Fruit fly (Drosophila melanogaster) whole organism, embryonic: Measurements from ENCODE around the gene CG6236.

Experiments used
- B-H2 ChIP-seq: fragments of 200-800 bp; sonication (Bioruptor generic); optimal IDR thresholded peaks from 2 replicates; lab custom pipeline; 2018; ENCODE audit warnings: missing biosample characterization, mild to moderate bottlenecking, missing genetic modification characterization
- CG11560 ChIP-seq: fragments of 200-800 bp; sonication (Bioruptor generic); IDR thresholded peaks from 3 replicates; pipeline ENCODE4 v1.3.6; 2022; ENCODE audit warnings: missing biosample characterization, missing genetic modification characterization
- CG12942 ChIP-seq: fragments of 200-800 bp; sonication (Bioruptor generic); optimal IDR thresholded peaks from 3 replicates; lab custom pipeline; 2016; ENCODE audit warnings: missing biosample characterization, missing genetic modification characterization
- CG13287 ChIP-seq: fragments of 200-800 bp; sonication (Bioruptor generic); IDR thresholded peaks from 2 replicates; pipeline ENCODE4 v1.3.6; 2022; ENCODE audit warnings: missing biosample characterization, missing genetic modification characterization; ENCODE audit not compliant: partially characterized antibody
- CG13296 ChIP-seq: fragments of 200-800 bp; sonication (Bioruptor generic); optimal IDR thresholded peaks from 3 replicates; lab custom pipeline; 2018; ENCODE audit warnings: missing biosample characterization, mild to moderate bottlenecking, missing genetic modification characterization
- CG13894 ChIP-seq: fragments of 200-800 bp; sonication (Bioruptor generic); optimal IDR thresholded peaks from 3 replicates; lab custom pipeline; 2018; ENCODE audit warnings: missing biosample characterization, mild to moderate bottlenecking, missing genetic modification characterization, moderate library complexity
- CG14710 ChIP-seq: fragments of 200-800 bp; sonication (Bioruptor generic); optimal IDR thresholded peaks from 3 replicates; lab custom pipeline; 2019; ENCODE audit warnings: missing biosample characterization, mild to moderate bottlenecking, missing genetic modification characterization, moderate library complexity
- CG15514 ChIP-seq: fragments of 200-800 bp; sonication (Bioruptor generic); optimal IDR thresholded peaks from 3 replicates; lab custom pipeline; 2017; ENCODE audit warnings: missing biosample characterization, missing genetic modification characterization, mild to moderate bottlenecking, moderate library complexity, missing genetic modification reagents
- CG17612 ChIP-seq: fragments of 200-800 bp; sonication (Bioruptor generic); IDR thresholded peaks from 2 replicates; pipeline ENCODE4 v1.3.6; 2022; ENCODE audit warnings: missing biosample characterization, missing genetic modification characterization
- CG2120 ChIP-seq: fragments of 200-800 bp; sonication (Bioruptor generic); optimal IDR thresholded peaks from 3 replicates; lab custom pipeline; 2016; ENCODE audit warnings: missing biosample characterization, missing genetic modification characterization
- CG30403 ChIP-seq: fragments of 200-800 bp; sonication (Bioruptor generic); optimal IDR thresholded peaks from 3 replicates; lab custom pipeline; 2016; ENCODE audit warnings: missing biosample characterization, missing genetic modification characterization
- CG30431 ChIP-seq: fragments of 200-800 bp; sonication (Bioruptor generic); optimal IDR thresholded peaks from 2 replicates; lab custom pipeline; 2017; ENCODE audit warnings: missing biosample characterization, missing genetic modification characterization
- CG31441 ChIP-seq: fragments of 200-800 bp; sonication (Bioruptor generic); IDR thresholded peaks from 2 replicates; pipeline ENCODE4 v1.3.6; 2022; ENCODE audit warnings: missing biosample characterization, missing genetic modification characterization
- CG32532 ChIP-seq: fragments of 200-800 bp; sonication (Bioruptor generic); IDR thresholded peaks from 2 replicates; pipeline ENCODE4 v1.3.6; 2022; ENCODE audit warnings: missing biosample characterization, missing genetic modification characterization
- CG34376 ChIP-seq: fragments of 200-800 bp; sonication (Bioruptor generic); optimal IDR thresholded peaks from 2 replicates; lab custom pipeline; 2018; ENCODE audit warnings: missing biosample characterization, mild to moderate bottlenecking, missing genetic modification characterization
- CG3838 ChIP-seq: fragments of 200-800 bp; sonication (Bioruptor generic); optimal IDR thresholded peaks from 3 replicates; lab custom pipeline; 2016; ENCODE audit warnings: missing biosample characterization, missing genetic modification characterization
- CG8281 ChIP-seq: fragments of 200-800 bp; sonication (Bioruptor generic); optimal IDR thresholded peaks from 2 replicates; lab custom pipeline; 2018; ENCODE audit warnings: missing biosample characterization, mild to moderate bottlenecking, missing genetic modification characterization, moderate library complexity
- CG8478 ChIP-seq: fragments of >200 bp; optimal IDR thresholded peaks from 2 replicates; lab custom pipeline; 2018
- CG9215 ChIP-seq: fragments of 200-800 bp; sonication (Bioruptor generic); IDR thresholded peaks from 2 replicates; pipeline ENCODE4 v1.3.6; 2022; ENCODE audit warnings: missing biosample characterization, missing genetic modification characterization
- CG9609 ChIP-seq: fragments of 200-800 bp; sonication (Bioruptor generic); optimal IDR thresholded peaks from 3 replicates; lab custom pipeline; 2016; ENCODE audit warnings: missing biosample characterization, missing genetic modification characterization
- D19B ChIP-seq: fragments of 200-800 bp; sonication (Bioruptor generic); optimal IDR thresholded peaks from 2 replicates; lab custom pipeline; 2017; ENCODE audit warnings: missing biosample characterization, mild to moderate bottlenecking, missing genetic modification characterization
- E2f1 ChIP-seq: fragments of 200-800 bp; sonication (Bioruptor generic); IDR thresholded peaks from 2 replicates; pipeline ENCODE4 v1.3.6; 2022; ENCODE audit warnings: missing biosample characterization, missing genetic modification characterization
- Fer1 ChIP-seq: fragments of 200-800 bp; sonication (Bioruptor generic); optimal IDR thresholded peaks from 2 replicates; lab custom pipeline; 2017; ENCODE audit warnings: missing biosample characterization, mild to moderate bottlenecking, missing genetic modification characterization
- GATAe ChIP-seq: fragments of 200-800 bp; sonication (Bioruptor generic); conservative IDR thresholded peaks from 2 replicates; pipeline ENCODE4 v1.3.6; 2022; ENCODE audit warnings: missing biosample characterization, missing genetic modification characterization
- Gug ChIP-seq: fragments of 200-800 bp; sonication (Bioruptor generic); IDR thresholded peaks from 4 replicates; pipeline ENCODE4 v1.3.6; 2022; ENCODE audit warnings: missing biosample characterization, missing genetic modification characterization
- Hr78 ChIP-seq, 2 experiments: fragments of 200-800 bp in 1 of 2; fragments of >200 bp in 1 of 2; sonication (Bioruptor generic) in 1 of 2; optimal IDR thresholded peaks; 2 replicates each; lab custom pipeline; 2017 to 2019; ENCODE audit warnings: missing biosample characterization in 2 of 2, missing genetic modification characterization in 2 of 2, mild to moderate bottlenecking in 1 of 2, moderate library complexity in 1 of 2
- Mad ChIP-seq: fragments of 200-800 bp; sonication (Bioruptor generic); optimal IDR thresholded peaks from 2 replicates; lab custom pipeline; 2016; ENCODE audit warnings: missing biosample characterization, missing genetic modification characterization
- Med ChIP-seq: fragments of 200-800 bp; sonication (Bioruptor generic); peaks from one replicate; lab custom pipeline; 2016; ENCODE audit warnings: missing biosample characterization, missing genetic modification characterization, mild to moderate bottlenecking, inconsistent platforms, moderate library complexity
- Pdp1 ChIP-seq, 2 experiments: fragments of 200-800 bp; sonication (Bioruptor generic); optimal IDR thresholded peaks; 3 replicates each; lab custom pipeline; 2016; ENCODE audit warnings: missing biosample characterization in 2 of 2, missing genetic modification characterization in 2 of 2, mild to moderate bottlenecking in 1 of 2, moderate library complexity in 1 of 2
- bbx ChIP-seq: fragments of 200-800 bp; sonication (Bioruptor generic); IDR thresholded peaks from 2 replicates; pipeline ENCODE4 v1.3.6; 2022; ENCODE audit warnings: missing biosample characterization, missing genetic modification characterization; ENCODE audit not compliant: partially characterized antibody
- chinmo ChIP-seq: fragments of 200-800 bp; sonication (Bioruptor generic); IDR thresholded peaks from 4 replicates; pipeline ENCODE4 v1.3.6; 2022; ENCODE audit warnings: missing biosample characterization, missing genetic modification characterization; ENCODE audit not compliant: partially characterized antibody
- cwo ChIP-seq: fragments of 200-800 bp; sonication (Bioruptor generic); optimal IDR thresholded peaks from 3 replicates; lab custom pipeline; 2017; ENCODE audit warnings: missing biosample characterization, missing genetic modification characterization, mild to moderate bottlenecking, moderate library complexity, missing genetic modification reagents
- eve ChIP-seq, 2 experiments: fragments of >200 bp; optimal IDR thresholded peaks; 2 replicates each; lab custom pipeline; 2017; ENCODE audit warnings: missing biosample characterization in 2 of 2, missing genetic modification characterization in 2 of 2
- exex ChIP-seq: fragments of 200-800 bp; sonication (Bioruptor generic); optimal IDR thresholded peaks from 4 replicates; lab custom pipeline; 2018; ENCODE audit warnings: missing biosample characterization, mild to moderate bottlenecking, missing genetic modification characterization, moderate library complexity
- grn ChIP-seq: fragments of 200-800 bp; sonication (Bioruptor generic); optimal IDR thresholded peaks from 3 replicates; lab custom pipeline; 2017; ENCODE audit warnings: missing biosample characterization, missing genetic modification characterization
- gro ChIP-seq: fragments of 200-800 bp; sonication (Bioruptor generic); optimal IDR thresholded peaks from 2 replicates; lab custom pipeline; 2016; ENCODE audit warnings: missing biosample characterization, missing genetic modification characterization
- ken ChIP-seq: fragments of 200-800 bp; sonication (Bioruptor generic); IDR thresholded peaks from 3 replicates; pipeline ENCODE4 v1.3.6; 2022; ENCODE audit warnings: missing biosample characterization, missing genetic modification characterization
- klu ChIP-seq: fragments of 200-800 bp; sonication (Bioruptor generic); IDR thresholded peaks from 2 replicates; pipeline ENCODE4 v1.3.6; 2022; ENCODE audit warnings: missing biosample characterization, missing genetic modification characterization
- lab ChIP-seq: fragments of 200-800 bp; sonication (Bioruptor generic); optimal IDR thresholded peaks from 3 replicates; lab custom pipeline; 2017; ENCODE audit warnings: missing biosample characterization, missing genetic modification characterization, mild to moderate bottlenecking, moderate library complexity, missing genetic modification reagents
- mirr ChIP-seq: fragments of 200-800 bp; sonication (Bioruptor generic); optimal IDR thresholded peaks from 3 replicates; lab custom pipeline; 2018; ENCODE audit warnings: missing biosample characterization, mild to moderate bottlenecking, missing genetic modification characterization
- nom ChIP-seq: fragments of 200-800 bp; sonication (Bioruptor generic); optimal IDR thresholded peaks from 2 replicates; lab custom pipeline; 2017; ENCODE audit warnings: missing biosample characterization, missing genetic modification characterization, mild to moderate bottlenecking, moderate library complexity, missing genetic modification reagents
- odd ChIP-seq: fragments of 200-800 bp; sonication (Bioruptor generic); optimal IDR thresholded peaks from 2 replicates; lab custom pipeline; 2017; ENCODE audit warnings: missing biosample characterization, mild to moderate bottlenecking, missing genetic modification characterization
- onecut ChIP-seq: fragments of 200-800 bp; sonication (Bioruptor generic); IDR thresholded peaks from 2 replicates; pipeline ENCODE4 v1.3.6; 2022; ENCODE audit warnings: missing biosample characterization, missing genetic modification characterization
- row ChIP-seq: fragments of 200-800 bp; sonication (Bioruptor generic); IDR thresholded peaks from 3 replicates; pipeline ENCODE4 v1.3.6; 2022; ENCODE audit warnings: missing biosample characterization, missing genetic modification characterization
- sens ChIP-seq: fragments of 200-800 bp; sonication (Bioruptor generic); peaks from one replicate; lab custom pipeline; 2016; ENCODE audit warnings: missing biosample characterization, missing genetic modification characterization
- so ChIP-seq: fragments of 200-800 bp; sonication (Bioruptor generic); IDR thresholded peaks from 3 replicates; pipeline ENCODE4 v1.3.6; 2022; ENCODE audit warnings: missing biosample characterization, missing genetic modification characterization
- sug ChIP-seq: fragments of 200-800 bp; optimal IDR thresholded peaks from 2 replicates; lab custom pipeline; 2019; ENCODE audit warnings: missing biosample characterization, mild to moderate bottlenecking, missing genetic modification characterization, moderate library complexity
- trem ChIP-seq: fragments of 200-800 bp; optimal IDR thresholded peaks from 3 replicates; lab custom pipeline; 2019; ENCODE audit warnings: missing biosample characterization, mild to moderate bottlenecking, missing genetic modification characterization, moderate library complexity
- wdn ChIP-seq: fragments of 200-800 bp; sonication (Bioruptor generic); IDR thresholded peaks from 2 replicates; pipeline ENCODE4 v1.3.6; 2022; ENCODE audit warnings: missing biosample characterization, missing genetic modification characterization

CG6236 gene

DNA sequence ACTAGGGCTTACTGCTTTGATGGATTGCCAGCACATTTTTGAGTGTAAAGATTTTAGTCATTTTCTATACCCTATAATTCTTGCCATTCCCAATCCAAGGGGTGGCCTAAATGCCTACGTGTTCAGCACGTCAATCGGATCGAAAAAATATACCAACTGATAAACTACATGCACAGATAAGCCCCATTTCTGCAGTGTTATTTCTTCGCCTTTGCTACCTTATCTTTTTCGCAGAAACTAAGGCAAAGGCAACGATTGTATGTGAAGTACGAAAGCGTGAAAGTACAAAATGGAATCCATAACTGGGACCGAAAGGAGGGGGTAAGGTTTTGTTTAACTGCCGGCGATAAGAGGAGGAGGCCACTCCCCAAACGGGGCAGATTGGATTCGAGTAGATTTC lies 30.2 kb downstream of the CG6236 start:
- TF ChIP-seq chinmo (peak; percentile 87; the same call in 3 of the 4 replicates), Hr78 (GFP tag; optimal IDR thresholded peaks at IDR 0.05; lab: Kevin White, UChicago) (no peak), grn (GFP tag; lab: Kevin White, UChicago) (peak; percentile 27), CG3838 (GFP tag; lab: Kevin White, UChicago) (no peak), CG30431 (GFP tag; lab: Kevin White, UChicago) (no peak), Mad (GFP tag; lab: Kevin White, UChicago) (no peak), lab (GFP tag; lab: Kevin White, UChicago) (peak; percentile 46), D19B (GFP tag; lab: Kevin White, UChicago) (peak; percentile 17), CG34376 (peak; percentile 44), wdn (GFP tag; lab: Robert Waterston, UW) (0 out of 2 replicates have a peak, but pooled peaks have one; percentile 8), CG2120 (GFP tag; lab: Kevin White, UChicago) (no peak), sug (tag; lab: Kevin White, UChicago) (peak; percentile 70), CG13296 (GFP tag; lab: Kevin White, UChicago) (no peak), GATAe (GFP tag; lab: Robert Waterston, UW) (peak; percentile 42; the same call in 1 of the 2 replicates), Fer1 (GFP tag; lab: Kevin White, UChicago) (peak; percentile 13), cwo (GFP tag; lab: Kevin White, UChicago) (peak; percentile 12), CG13287 (GFP tag; lab: Robert Waterston, UW) (0 out of 2 replicates have a peak, but pooled peaks have one; percentile 14), CG31441 (GFP tag; lab: Robert Waterston, UW) (no peak), eve (GFP tag; optimal IDR thresholded peaks at IDR 0.05; lab: Kevin White, UChicago) (peak in 1 of 2 experiments; percentile 2), Med (GFP tag; lab: Kevin White, UChicago) (peak; percentile 64), CG11560 (no peak), nom (no peak), CG9215 (GFP tag; lab: Robert Waterston, UW) (no peak), CG17612 (GFP tag; lab: Robert Waterston, UW) (no peak), exex (tag; lab: Kevin White, UChicago) (peak; percentile 67), mirr (GFP tag; lab: Kevin White, UChicago) (peak; percentile 15), CG8478 (lab: Kevin White, UChicago) (no peak), CG32532 (GFP tag; lab: Robert Waterston, UW) (peak; percentile 5; the same call in 1 of the 2 replicates)

DNA sequence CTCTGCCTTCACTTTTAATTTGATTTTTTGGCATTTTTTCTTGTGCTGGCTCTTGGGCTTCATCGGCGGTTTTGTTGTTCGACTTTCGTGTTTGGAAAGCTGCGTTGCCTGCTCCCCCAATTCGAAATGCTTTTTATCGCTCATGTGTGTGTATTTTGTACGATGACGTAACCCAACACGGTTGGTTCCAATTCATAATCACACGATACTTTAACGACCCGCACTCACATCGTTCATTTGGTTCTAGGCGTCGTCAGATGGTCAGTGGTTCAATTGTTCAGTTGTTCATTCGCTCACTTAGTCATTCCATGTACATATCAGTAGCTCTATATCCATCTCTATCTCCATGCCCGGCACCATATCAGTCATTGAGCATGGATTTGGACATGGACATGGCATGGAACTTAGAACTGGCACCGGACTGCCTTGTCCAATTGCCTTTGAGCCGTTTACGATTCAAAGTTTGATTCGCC lies 34.2 kb downstream of the CG6236 start:
- 0 out of 3 replicates have a peak, but pooled peaks have one; percentile 28 for TF ChIP-seq so (GFP tag; lab: Robert Waterston, UW)
- TF ChIP-seq chinmo, result 0 out of 4 replicates have a peak, but pooled peaks have one; percentile 4
- no peak for TF ChIP-seq gro
- peak in 1 of 2 experiments; percentile 88 for TF ChIP-seq Pdp1 (GFP tag; optimal IDR thresholded peaks at IDR 0.05; lab: Kevin White, UChicago)
- TF ChIP-seq ken (GFP tag; lab: Robert Waterston, UW), result 0 out of 3 replicates have a peak, but pooled peaks have one; percentile 12
- no peak for TF ChIP-seq odd (GFP tag; lab: Kevin White, UChicago)
- TF ChIP-seq CG13894, result peak; percentile 37
- no peak for TF ChIP-seq onecut (GFP tag; lab: Robert Waterston, UW)
- no peak for TF ChIP-seq B-H2 (GFP tag; lab: Kevin White, UChicago)
- peak; percentile 3; the same call in 1 of the 3 replicates for TF ChIP-seq row (GFP tag; lab: Robert Waterston, UW)
- TF ChIP-seq mirr (GFP tag; lab: Kevin White, UChicago), result peak; percentile 59
- TF ChIP-seq klu (GFP tag; lab: Robert Waterston, UW), result no peak
- TF ChIP-seq trem (tag; lab: Kevin White, UChicago), result no peak
- no peak for TF ChIP-seq E2f1 (GFP tag; lab: Robert Waterston, UW)
- peak; percentile 100 for TF ChIP-seq CG8281 (tag; lab: Kevin White, UChicago)
- TF ChIP-seq Gug, result no peak
- no peak for TF ChIP-seq CG14710 (tag; lab: Kevin White, UChicago)
- TF ChIP-seq CG15514 (GFP tag; lab: Kevin White, UChicago), result peak; percentile 73
- peak; percentile 37 for TF ChIP-seq sens
- TF ChIP-seq CG30403, result peak; percentile 15
- TF ChIP-seq CG9609, result no peak
- TF ChIP-seq CG12942 (GFP tag; lab: Kevin White, UChicago), result no peak
- no peak for TF ChIP-seq CG8478 (lab: Kevin White, UChicago)
- peak; percentile 24; the same call in 1 of the 2 replicates for TF ChIP-seq bbx
